Fruit fly (Drosophila melanogaster): ENCODE results near the gene Pka-R1.

Pka-R1 gene

dm6 chr3L:20841465-20842109 is 25.7 kb downstream of the Pka-R1 start, which contains the start of the genes CSN3 and CG11456 (continued):
- TF ChIP-seq Dip2 (GFP tag; IDR thresholded peaks at IDR 0.05) (peak; percentile 80), tx (GFP tag; optimal IDR thresholded peaks at IDR 0.05) (peak; percentile 25), CG12219 (GFP tag; optimal IDR thresholded peaks at IDR 0.05) (no peak), CG12744 (GFP tag; optimal IDR thresholded peaks at IDR 0.05) (no peak), Doc3 (GFP tag; IDR thresholded peaks at IDR 0.05; ENCODE audit: partially characterized antibody) (peak; percentile 63; the same call in 1 of the 3 replicates), Dip3 (GFP tag; optimal IDR thresholded peaks at IDR 0.05) (peak; percentile 30), HLH3B (GFP tag; IDR thresholded peaks at IDR 0.05) (no peak), E2f2 (GFP tag; IDR thresholded peaks at IDR 0.05) (peak; percentile 81), H2.0 (GFP tag; IDR thresholded peaks at IDR 0.05) (peak; percentile 45; the same call in 1 of the 2 replicates), vnd (GFP tag; IDR thresholded peaks at IDR 0.05; ENCODE audit: partially characterized antibody) (peak; percentile 57; the same call in 2 of the 3 replicates), Dad (GFP tag; optimal IDR thresholded peaks at IDR 0.05) (peak; percentile 32), CG3065 (GFP tag; optimal IDR thresholded peaks at IDR 0.05) (peak; percentile 9), Rfx (GFP tag; IDR thresholded peaks at IDR 0.05) (peak; percentile 77), CG17328 (GFP tag; IDR thresholded peaks at IDR 0.05) (0 out of 2 replicates have a peak, but pooled peaks have one; percentile 14), CG2120 (GFP tag; optimal IDR thresholded peaks at IDR 0.05) (peak; percentile 74), gsb-n (tag; optimal IDR thresholded peaks at IDR 0.05) (no peak), CG8359 (GFP tag; optimal IDR thresholded peaks at IDR 0.05; ENCODE audit: borderline replicate concordance) (no peak), ranshi (GFP tag; IDR thresholded peaks at IDR 0.05) (peak; percentile 45; the same call in 1 of the 2 replicates), gsb (GFP tag; IDR thresholded peaks at IDR 0.05) (no peak), CG30403 (GFP tag; optimal IDR thresholded peaks at IDR 0.05) (peak; percentile 58)

dm6 chr3L:20848572-20848971 is 32.7 kb downstream of the Pka-R1 start:
- TF ChIP-seq CG30403 (GFP tag; optimal IDR thresholded peaks at IDR 0.05) (no peak), CG1647 (GFP tag; optimal IDR thresholded peaks at IDR 0.05) (no peak), dmrt99B (tag; optimal IDR thresholded peaks at IDR 0.05) (no peak), sqz (GFP tag; optimal IDR thresholded peaks at IDR 0.05) (no peak), Hmr (GFP tag; optimal IDR thresholded peaks at IDR 0.05) (peak; percentile 24), D19A (tag; optimal IDR thresholded peaks at IDR 0.05) (no peak), CG5180 (GFP tag; optimal IDR thresholded peaks at IDR 0.05) (no peak), PHDP (tag; optimal IDR thresholded peaks at IDR 0.05) (no peak), danr (GFP tag; IDR thresholded peaks at IDR 0.05) (no peak), CG12744 (GFP tag; optimal IDR thresholded peaks at IDR 0.05) (no peak), CG11093 (GFP tag; IDR thresholded peaks at IDR 0.05) (no peak), HmgZ (tag; optimal IDR thresholded peaks at IDR 0.05) (no peak), z (GFP tag; IDR thresholded peaks at IDR 0.05) (no peak), Dfd (GFP tag; optimal IDR thresholded peaks at IDR 0.05) (no peak), CG6689 (GFP tag; IDR thresholded peaks at IDR 0.05) (0 out of 2 replicates have a peak, but pooled peaks have one; percentile 28), CG31365 (tag; optimal IDR thresholded peaks at IDR 0.05) (no peak), CG1792 (GFP tag; optimal IDR thresholded peaks at IDR 0.05) (no peak), HLHmδ (GFP tag; optimal IDR thresholded peaks at IDR 0.05) (no peak), CG11560 (tag; IDR thresholded peaks at IDR 0.05) (no peak), tna (GFP tag; IDR thresholded peaks at IDR 0.05; ENCODE audit: partially characterized antibody) (no peak), CG1233 (GFP tag; optimal IDR thresholded peaks at IDR 0.05) (no peak), bsh (GFP tag; optimal IDR thresholded peaks at IDR 0.05) (no peak), CG11398 (GFP tag; optimal IDR thresholded peaks at IDR 0.05) (no peak), CG15514 (GFP tag; optimal IDR thresholded peaks at IDR 0.05) (peak; percentile 17), row (GFP tag; IDR thresholded peaks at IDR 0.05) (0 out of 3 replicates have a peak, but pooled peaks have one; percentile 26), CkIIα-i1 (GFP tag; IDR thresholded peaks at IDR 0.05) (no peak), NfI (GFP tag; optimal IDR thresholded peaks at IDR 0.05) (peak; percentile 13), CG12071 (GFP tag; optimal IDR thresholded peaks at IDR 0.05) (no peak), exex (tag; optimal IDR thresholded peaks at IDR 0.05) (no peak), CG32532 (GFP tag; IDR thresholded peaks at IDR 0.05) (0 out of 2 replicates have a peak, but pooled peaks have one; percentile 33), GATAe (GFP tag; conservative IDR thresholded peaks at IDR 0.05) (0 out of 2 replicates have a peak, but pooled peaks have one; percentile 12)
